Fruit fly (Drosophila melanogaster): ENCODE results near the gene bves.

Gene bves

dm6 chrX:21053849-21054581 is at the start of gene bves, which contains the start of gene Stt3A:
Gene bves (plus strand): TSS chrX:21053963.
Gene Stt3A (minus strand): TSS chrX:21053937.
- TF ChIP-seq vri (GFP tag; optimal IDR thresholded peaks at IDR 0.05) = peak; percentile 99
- peak; percentile 98 for TF ChIP-seq Hr39 (GFP tag; optimal IDR thresholded peaks at IDR 0.05)
- peak; percentile 99 for TF ChIP-seq pdm3 (GFP tag; optimal IDR thresholded peaks at IDR 0.05)
- TF ChIP-seq dac (GFP tag; optimal IDR thresholded peaks at IDR 0.05) = peak; percentile 96
- peak; percentile 96 for TF ChIP-seq CG4318 (GFP tag; optimal IDR thresholded peaks at IDR 0.05)
- TF ChIP-seq CG8319 (GFP tag; optimal IDR thresholded peaks at IDR 0.05) = peak; percentile 96
- peak; percentile 59 for TF ChIP-seq Hr38 (GFP tag; optimal IDR thresholded peaks at IDR 0.05)
- TF ChIP-seq fd59A (GFP tag; optimal IDR thresholded peaks at IDR 0.05) = peak; percentile 97
- peak; percentile 98 for TF ChIP-seq CG10669 (GFP tag; optimal IDR thresholded peaks at IDR 0.05)
- peak; percentile 98 for TF ChIP-seq CG11762 (GFP tag; optimal IDR thresholded peaks at IDR 0.05; ENCODE audit: insufficient read depth)
- TF ChIP-seq Ets96B (tag; optimal IDR thresholded peaks at IDR 0.05) = peak; percentile 98
- TF ChIP-seq CG9139 (GFP tag; optimal IDR thresholded peaks at IDR 0.05) = peak; percentile 98
- peak; percentile 99 for TF ChIP-seq CG34406 (GFP tag; optimal IDR thresholded peaks at IDR 0.05)
- TF ChIP-seq salr (GFP tag; optimal IDR thresholded peaks at IDR 0.05) = peak; percentile 96 to 97
- peak; percentile 98 for TF ChIP-seq Lpt (GFP tag; optimal IDR thresholded peaks at IDR 0.05)
- peak; percentile 95 for TF ChIP-seq Gug (GFP tag; IDR thresholded peaks at IDR 0.05)
- TF ChIP-seq CG16779 (tag; optimal IDR thresholded peaks at IDR 0.05) = peak; percentile 98
- TF ChIP-seq Eip78C (GFP tag) = peak; percentile 100
- peak; percentile 97 for TF ChIP-seq spab (GFP tag; optimal IDR thresholded peaks at IDR 0.05)
- TF ChIP-seq Eip75B (GFP tag; optimal IDR thresholded peaks at IDR 0.05) = peak; percentile 99
- peak; percentile 99 for TF ChIP-seq CG15336 (GFP tag; IDR thresholded peaks at IDR 0.05)
- peak; percentile 99 for TF ChIP-seq topi (GFP tag; optimal IDR thresholded peaks at IDR 0.05)
- peak; percentile 94 for TF ChIP-seq fd85E (GFP tag; optimal IDR thresholded peaks at IDR 0.05)
- TF ChIP-seq CG3032 (tag; optimal IDR thresholded peaks at IDR 0.05) = peak; percentile 95
- TF ChIP-seq CG11294 (GFP tag; IDR thresholded peaks at IDR 0.05) = peak; percentile 94
- TF ChIP-seq ss (GFP tag; optimal IDR thresholded peaks at IDR 0.05) = peak; percentile 97
- TF ChIP-seq CG10631 (GFP tag; optimal IDR thresholded peaks at IDR 0.05) = peak; percentile 98
- TF ChIP-seq CG6163 (GFP tag; IDR thresholded peaks at IDR 0.05) = peak; percentile 99
- peak; percentile 99 for TF ChIP-seq Met (GFP tag; optimal IDR thresholded peaks at IDR 0.05)
- peak; percentile 98 for TF ChIP-seq CG3919 (GFP tag; optimal IDR thresholded peaks at IDR 0.05)
- peak; percentile 99 for TF ChIP-seq lz (GFP tag; optimal IDR thresholded peaks at IDR 0.05)
- TF ChIP-seq OdsH (GFP tag; optimal IDR thresholded peaks at IDR 0.05) = peak; percentile 99
- TF ChIP-seq Blimp-1 (GFP tag; optimal IDR thresholded peaks at IDR 0.05) = peak; percentile 96
- TF ChIP-seq Hr4 (GFP tag; optimal IDR thresholded peaks at IDR 0.05) = peak; percentile 99
- TF ChIP-seq esn (GFP tag; optimal IDR thresholded peaks at IDR 0.05) = peak; percentile 99
- peak; percentile 98 for TF ChIP-seq Ets21C (GFP tag; optimal IDR thresholded peaks at IDR 0.05)
- peak; percentile 100 for TF ChIP-seq Sox102F (GFP tag; optimal IDR thresholded peaks at IDR 0.05)
- TF ChIP-seq Sox14 (GFP tag; optimal IDR thresholded peaks at IDR 0.05) = peak; percentile 99
- peak; percentile 99 for TF ChIP-seq CG8632 (GFP tag; optimal IDR thresholded peaks at IDR 0.05)
- TF ChIP-seq cyc (GFP tag; optimal IDR thresholded peaks at IDR 0.05) = peak; percentile 97
- TF ChIP-seq CG8119 (GFP tag; IDR thresholded peaks at IDR 0.05) = peak; percentile 99
- TF ChIP-seq CG31627 (GFP tag; optimal IDR thresholded peaks at IDR 0.05) = peak; percentile 98
- TF ChIP-seq CG1621 (tag; optimal IDR thresholded peaks at IDR 0.05) = peak; percentile 98
- TF ChIP-seq CG6808 (GFP tag; optimal IDR thresholded peaks at IDR 0.05) = peak; percentile 96
- TF ChIP-seq Sox15 (GFP tag; optimal IDR thresholded peaks at IDR 0.05) = peak; percentile 97
- TF ChIP-seq achi (GFP tag; optimal IDR thresholded peaks at IDR 0.05) = peak; percentile 98
- peak; percentile 99 for TF ChIP-seq svp (GFP tag)
- peak; percentile 96 for TF ChIP-seq dsx (GFP tag; optimal IDR thresholded peaks at IDR 0.05; ENCODE audit: poor library complexity, severe bottlenecking)
- peak; percentile 99 for TF ChIP-seq net (GFP tag; optimal IDR thresholded peaks at IDR 0.05)
- TF ChIP-seq Eip93F (GFP tag; optimal IDR thresholded peaks at IDR 0.05) = peak; percentile 98

Data from whole organism, prepupa.